Fruit fly (Drosophila melanogaster) whole organism, embryonic: Measurements from ENCODE around the gene PolG2.

Experiments
- Ada2b ChIP-seq: fragments of 200-800 bp; sonication (Bioruptor generic); IDR thresholded peaks from 2 replicates; pipeline ENCODE4 v1.3.6; 2022; ENCODE audit warnings: missing biosample characterization, missing genetic modification characterization
- B-H2 ChIP-seq: fragments of 200-800 bp; sonication (Bioruptor generic); optimal IDR thresholded peaks from 2 replicates; lab custom pipeline; 2018; ENCODE audit warnings: missing biosample characterization, mild to moderate bottlenecking, missing genetic modification characterization
- BtbVII ChIP-seq: fragments of 200-800 bp; sonication (Bioruptor generic); optimal IDR thresholded peaks from 3 replicates; lab custom pipeline; 2017; ENCODE audit warnings: missing biosample characterization, mild to moderate bottlenecking, missing genetic modification characterization
- CG10462 ChIP-seq: fragments of 200-800 bp; sonication (Bioruptor generic); optimal IDR thresholded peaks from 2 replicates; lab custom pipeline; 2016; ENCODE audit warnings: missing biosample characterization, missing genetic modification characterization
- CG11398 ChIP-seq: fragments of 200-800 bp; sonication (Bioruptor generic); optimal IDR thresholded peaks from 2 replicates; lab custom pipeline; 2016; ENCODE audit warnings: missing biosample characterization, missing genetic modification characterization
- CG11723 ChIP-seq: fragments of 200-800 bp; sonication (Bioruptor generic); optimal IDR thresholded peaks from 2 replicates; lab custom pipeline; 2017; ENCODE audit warnings: missing biosample characterization, mild to moderate bottlenecking, missing genetic modification characterization
- CG13296 ChIP-seq: fragments of 200-800 bp; sonication (Bioruptor generic); optimal IDR thresholded peaks from 3 replicates; lab custom pipeline; 2018; ENCODE audit warnings: missing biosample characterization, mild to moderate bottlenecking, missing genetic modification characterization
- CG14860 ChIP-seq: fragments of 200-800 bp; sonication (Bioruptor generic); IDR thresholded peaks from 3 replicates; pipeline ENCODE4 v1.3.6; 2022; ENCODE audit warnings: missing biosample characterization, missing genetic modification characterization; ENCODE audit not compliant: partially characterized antibody
- CG15073 ChIP-seq: fragments of 200-800 bp; sonication (Bioruptor generic); optimal IDR thresholded peaks from 2 replicates; lab custom pipeline; 2016; ENCODE audit warnings: missing biosample characterization, missing genetic modification characterization
- CG18262 ChIP-seq: fragments of 200-800 bp; optimal IDR thresholded peaks from 3 replicates; lab custom pipeline; 2019; ENCODE audit warnings: missing biosample characterization, mild to moderate bottlenecking, missing genetic modification characterization, moderate library complexity
- CG18764 ChIP-seq: fragments of 200-800 bp; sonication (Bioruptor generic); optimal IDR thresholded peaks from 3 replicates; lab custom pipeline; 2016; ENCODE audit warnings: missing biosample characterization, missing genetic modification characterization
- CG2120 ChIP-seq: fragments of 200-800 bp; sonication (Bioruptor generic); optimal IDR thresholded peaks from 3 replicates; lab custom pipeline; 2016; ENCODE audit warnings: missing biosample characterization, missing genetic modification characterization
- CG34422 ChIP-seq: fragments of 200-800 bp; sonication (Bioruptor generic); IDR thresholded peaks from 3 replicates; pipeline ENCODE4 v1.3.6; 2022; ENCODE audit warnings: missing biosample characterization, missing genetic modification characterization
- CG4282 ChIP-seq: fragments of 200-800 bp; sonication (Bioruptor generic); optimal IDR thresholded peaks from 2 replicates; lab custom pipeline; 2016; ENCODE audit warnings: missing biosample characterization, missing genetic modification characterization
- CG4360 ChIP-seq: fragments of 200-800 bp; sonication (Bioruptor generic); IDR thresholded peaks from 2 replicates; pipeline ENCODE4 v1.3.6; 2022; ENCODE audit warnings: missing biosample characterization, missing genetic modification characterization
- CG5953 ChIP-seq: fragments of 200-800 bp; sonication (Bioruptor generic); IDR thresholded peaks from 2 replicates; pipeline ENCODE4 v1.3.6; 2022; ENCODE audit warnings: missing biosample characterization, missing genetic modification characterization
- CG7372 ChIP-seq: fragments of 200-800 bp; sonication (Bioruptor generic); IDR thresholded peaks from 2 replicates; pipeline ENCODE4 v1.3.6; 2022; ENCODE audit warnings: missing biosample characterization, missing genetic modification characterization
- CG7987 ChIP-seq: fragments of 200-800 bp; sonication (Bioruptor generic); optimal IDR thresholded peaks from 2 replicates; lab custom pipeline; 2018; ENCODE audit warnings: missing biosample characterization, mild to moderate bottlenecking, missing genetic modification characterization, moderate library complexity
- CG9215 ChIP-seq: fragments of 200-800 bp; sonication (Bioruptor generic); IDR thresholded peaks from 2 replicates; pipeline ENCODE4 v1.3.6; 2022; ENCODE audit warnings: missing biosample characterization, missing genetic modification characterization
- Camta ChIP-seq: fragments of 200-800 bp; sonication (Bioruptor generic); optimal IDR thresholded peaks from 2 replicates; lab custom pipeline; 2016; ENCODE audit warnings: missing biosample characterization, missing genetic modification characterization
- CoRest ChIP-seq: fragments of 200-800 bp; sonication (Bioruptor generic); optimal IDR thresholded peaks from 3 replicates; lab custom pipeline; 2018; ENCODE audit warnings: missing biosample characterization, mild to moderate bottlenecking, missing genetic modification characterization, moderate library complexity
- Dad ChIP-seq: fragments of 200-800 bp; sonication (Bioruptor generic); optimal IDR thresholded peaks from 3 replicates; lab custom pipeline; 2016; ENCODE audit warnings: missing biosample characterization, missing genetic modification characterization
- Deaf1 ChIP-seq: fragments of 200-800 bp; optimal IDR thresholded peaks from 3 replicates; lab custom pipeline; 2019; ENCODE audit warnings: missing biosample characterization, mild to moderate bottlenecking, missing genetic modification characterization, moderate library complexity
- Eip74EF ChIP-seq, 2 experiments: fragments of 200-800 bp in 1 of 2; fragments of >200 bp in 1 of 2; sonication (Bioruptor generic) in 1 of 2; optimal IDR thresholded peaks; 2 replicates each; lab custom pipeline; 2017 to 2019; ENCODE audit warnings: missing biosample characterization in 2 of 2, missing genetic modification characterization in 2 of 2, mild to moderate bottlenecking in 1 of 2, moderate library complexity in 1 of 2
- Elba2 ChIP-seq: fragments of 200-800 bp; sonication (Bioruptor generic); optimal IDR thresholded peaks from 3 replicates; lab custom pipeline; 2016; ENCODE audit warnings: missing biosample characterization, missing genetic modification characterization
- H2.0 ChIP-seq: fragments of 200-800 bp; sonication (Bioruptor generic); IDR thresholded peaks from 2 replicates; pipeline ENCODE4 v1.3.6; 2022; ENCODE audit warnings: missing biosample characterization, missing genetic modification characterization
- HLH3B ChIP-seq: fragments of 200-800 bp; sonication (Bioruptor generic); IDR thresholded peaks from 2 replicates; pipeline ENCODE4 v1.3.6; 2022; ENCODE audit warnings: missing biosample characterization, missing genetic modification characterization
- HLH54F ChIP-seq: fragments of 200-800 bp; sonication (Bioruptor generic); optimal IDR thresholded peaks from 3 replicates; lab custom pipeline; 2016; ENCODE audit warnings: missing biosample characterization, missing genetic modification characterization
- HmgZ ChIP-seq: fragments of 200-800 bp; sonication (Bioruptor generic); optimal IDR thresholded peaks from 2 replicates; lab custom pipeline; 2018; ENCODE audit warnings: missing biosample characterization, mild to moderate bottlenecking, missing genetic modification characterization
- MBD-R2 ChIP-seq: fragments of 200-800 bp; sonication (Bioruptor generic); IDR thresholded peaks from 2 replicates; pipeline ENCODE4 v1.3.6; 2022; ENCODE audit warnings: missing biosample characterization, missing genetic modification characterization
- Med ChIP-seq: fragments of 200-800 bp; sonication (Bioruptor generic); peaks from one replicate; lab custom pipeline; 2016; ENCODE audit warnings: missing biosample characterization, missing genetic modification characterization, mild to moderate bottlenecking, inconsistent platforms, moderate library complexity
- NC2α ChIP-seq: fragments of 200-800 bp; sonication (Bioruptor generic); optimal IDR thresholded peaks from 2 replicates; lab custom pipeline; 2016; ENCODE audit warnings: missing biosample characterization, missing genetic modification characterization
- NK7.1 ChIP-seq: fragments of 200-800 bp; sonication (Bioruptor generic); optimal IDR thresholded peaks from 3 replicates; lab custom pipeline; 2016; ENCODE audit warnings: missing biosample characterization, missing genetic modification characterization
- Sry-β ChIP-seq: fragments of 200-800 bp; sonication (Bioruptor generic); optimal IDR thresholded peaks from 2 replicates; lab custom pipeline; 2018; ENCODE audit warnings: missing biosample characterization, mild to moderate bottlenecking, missing genetic modification characterization, moderate library complexity
- Sry-δ ChIP-seq: fragments of 200-800 bp; sonication (Bioruptor generic); optimal IDR thresholded peaks from 2 replicates; lab custom pipeline; 2016; ENCODE audit warnings: missing biosample characterization, missing genetic modification characterization
- Usf ChIP-seq: fragments of 200-800 bp; sonication (Bioruptor generic); optimal IDR thresholded peaks from 2 replicates; lab custom pipeline; 2017; ENCODE audit warnings: missing genotype, missing biosample characterization, missing genetic modification characterization
- Xbp1 ChIP-seq: fragments of 200-800 bp; sonication (Bioruptor generic); optimal IDR thresholded peaks from 3 replicates; lab custom pipeline; 2016; ENCODE audit warnings: missing biosample characterization, mild to moderate bottlenecking, missing genetic modification characterization
- dmrt99B ChIP-seq: fragments of 200-800 bp; sonication (Bioruptor generic); optimal IDR thresholded peaks from 2 replicates; lab custom pipeline; 2018; ENCODE audit warnings: missing biosample characterization, mild to moderate bottlenecking, missing genetic modification characterization, moderate library complexity
- dysf ChIP-seq: fragments of 200-800 bp; sonication (Bioruptor generic); IDR thresholded peaks from 3 replicates; pipeline ENCODE4 v1.3.6; 2022; ENCODE audit warnings: missing biosample characterization, missing genetic modification characterization
- hbn ChIP-seq: fragments of 200-800 bp; sonication (Bioruptor generic); IDR thresholded peaks from 2 replicates; pipeline ENCODE4 v1.3.6; 2022; ENCODE audit warnings: missing biosample characterization, missing genetic modification characterization; ENCODE audit not compliant: partially characterized antibody
- kah ChIP-seq: fragments of 200-800 bp; sonication (Bioruptor generic); optimal IDR thresholded peaks from 2 replicates; lab custom pipeline; 2018; ENCODE audit warnings: missing biosample characterization, mild to moderate bottlenecking, missing genetic modification characterization
- klu ChIP-seq: fragments of 200-800 bp; sonication (Bioruptor generic); IDR thresholded peaks from 2 replicates; pipeline ENCODE4 v1.3.6; 2022; ENCODE audit warnings: missing biosample characterization, missing genetic modification characterization
- mam ChIP-seq: fragments of 200-800 bp; sonication (Bioruptor generic); optimal IDR thresholded peaks from 3 replicates; lab custom pipeline; 2016; ENCODE audit warnings: missing biosample characterization, missing genetic modification characterization
- odd ChIP-seq: fragments of 200-800 bp; sonication (Bioruptor generic); optimal IDR thresholded peaks from 2 replicates; lab custom pipeline; 2017; ENCODE audit warnings: missing biosample characterization, mild to moderate bottlenecking, missing genetic modification characterization
- pita ChIP-seq: fragments of 200-800 bp; sonication (Bioruptor generic); optimal IDR thresholded peaks from 2 replicates; lab custom pipeline; 2017; ENCODE audit warnings: missing biosample characterization, mild to moderate bottlenecking, missing genetic modification characterization
- pros ChIP-seq: fragments of 200-800 bp; sonication (Bioruptor generic); optimal IDR thresholded peaks from 3 replicates; lab custom pipeline; 2019; ENCODE audit warnings: missing biosample characterization, mild to moderate bottlenecking, missing genetic modification characterization, moderate library complexity
- tll ChIP-seq, 2 experiments: fragments of 200-800 bp in 1 of 2; fragments of >200 bp in 1 of 2; sonication (Bioruptor generic) in 1 of 2; optimal IDR thresholded peaks; 2 replicates each; lab custom pipeline; 2017 to 2019; ENCODE audit warnings: missing biosample characterization in 2 of 2, missing genetic modification characterization in 2 of 2, mild to moderate bottlenecking in 1 of 2, moderate library complexity in 1 of 2
- unc-4 ChIP-seq: fragments of 200-800 bp; sonication (Bioruptor generic); IDR thresholded peaks from 2 replicates; pipeline ENCODE4 v1.3.6; 2022; ENCODE audit warnings: missing biosample characterization, missing genetic modification characterization; ENCODE audit not compliant: partially characterized antibody
- unpg ChIP-seq: fragments of 200-800 bp; sonication (Bioruptor generic); optimal IDR thresholded peaks from 3 replicates; lab custom pipeline; 2018; ENCODE audit warnings: missing biosample characterization, mild to moderate bottlenecking, missing genetic modification characterization, moderate library complexity
- z ChIP-seq: fragments of 200-800 bp; sonication (Bioruptor generic); IDR thresholded peaks from 3 replicates; pipeline ENCODE4 v1.3.6; 2022; ENCODE audit warnings: missing biosample characterization, missing genetic modification characterization

PolG2 gene

DNA sequence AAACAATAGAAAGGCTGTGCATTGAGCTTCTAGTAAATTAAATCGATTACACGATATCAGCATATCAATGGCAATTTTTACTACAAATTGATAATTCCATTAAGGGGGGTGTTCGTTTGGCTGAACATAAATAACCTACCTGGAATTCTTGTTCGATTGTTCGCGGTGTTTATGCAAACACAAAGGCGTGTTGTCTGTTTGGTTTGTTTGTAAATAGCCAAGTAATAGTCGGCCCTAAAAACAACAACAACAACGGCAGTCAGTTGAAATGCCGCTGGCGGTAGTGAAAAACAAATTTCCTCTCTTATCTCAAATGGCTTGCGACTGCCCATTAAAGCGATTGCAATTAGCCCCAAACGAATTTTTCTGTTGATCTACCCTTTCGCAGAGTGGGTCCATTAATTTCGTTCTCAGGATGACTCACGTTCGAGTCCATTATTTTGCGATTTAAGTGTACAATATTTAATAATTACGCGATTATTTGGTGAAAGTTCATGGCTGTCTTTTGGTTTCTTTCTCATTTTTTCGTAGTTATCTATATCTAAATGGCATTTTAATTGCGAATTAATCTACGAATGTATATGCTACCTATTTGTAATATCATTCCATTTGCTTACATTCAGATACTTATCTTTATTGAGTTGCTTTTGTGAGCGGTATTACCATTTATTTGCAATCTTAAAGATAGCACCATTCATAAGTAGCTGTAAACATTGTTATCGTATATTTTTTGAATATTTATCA lies 5.9 kb upstream of the PolG2 start (continued):
- TF ChIP-seq Deaf1 (tag; lab: Kevin White, UChicago) (no peak), Usf (no peak), CG15073 (GFP tag; lab: Kevin White, UChicago) (no peak), CG14860 (no peak), CoRest (tag; lab: Kevin White, UChicago) (peak; percentile 10), CG7987 (GFP tag; lab: Kevin White, UChicago) (no peak), CG34422 (GFP tag; lab: Robert Waterston, UW) (no peak; the same call in 2 of the 3 replicates), CG18262 (tag; lab: Kevin White, UChicago) (peak; percentile 38), B-H2 (GFP tag; lab: Kevin White, UChicago) (no peak), Med (GFP tag; lab: Kevin White, UChicago) (peak; percentile 77), mam (peak; percentile 35), kah (no peak), CG4282 (no peak), CG11723 (GFP tag; lab: Kevin White, UChicago) (no peak), unc-4 (no peak), pros (no peak), BtbVII (GFP tag; lab: Kevin White, UChicago) (no peak), Dad (GFP tag; lab: Kevin White, UChicago) (no peak), z (GFP tag; lab: Robert Waterston, UW) (no peak), hbn (GFP tag; lab: Robert Waterston, UW) (no peak), CG4360 (GFP tag; lab: Robert Waterston, UW) (peak; percentile 78), NK7.1 (GFP tag; lab: Kevin White, UChicago) (peak; percentile 4), pita (GFP tag; lab: Kevin White, UChicago) (no peak), klu (GFP tag; lab: Robert Waterston, UW) (no peak), Sry-δ (GFP tag; lab: Kevin White, UChicago) (no peak), H2.0 (no peak), dysf (peak; percentile 57; the same call in 1 of the 3 replicates), unpg (GFP tag; lab: Kevin White, UChicago) (no peak), Elba2 (no peak), CG11398 (GFP tag; lab: Kevin White, UChicago) (peak; percentile 40), NC2α (GFP tag; lab: Kevin White, UChicago) (peak; percentile 5), tll (GFP tag; optimal IDR thresholded peaks at IDR 0.05; lab: Kevin White, UChicago) (peak in 1 of 2 experiments; percentile 35), CG5953 (no peak), MBD-R2 (no peak), HLH3B (peak; percentile 12; the same call in 1 of the 2 replicates), HmgZ (tag; lab: Kevin White, UChicago) (no peak), CG9215 (no peak), CG7372 (GFP tag; lab: Robert Waterston, UW) (no peak), Ada2b (GFP tag; lab: Robert Waterston, UW) (no peak), CG13296 (GFP tag; lab: Kevin White, UChicago) (peak; percentile 67), odd (GFP tag; lab: Kevin White, UChicago) (no peak), CG10462 (GFP tag; lab: Kevin White, UChicago) (peak; percentile 2), Sry-β (GFP tag; lab: Kevin White, UChicago) (no peak), Camta (GFP tag; lab: Kevin White, UChicago) (peak; percentile 10), Eip74EF (GFP tag; optimal IDR thresholded peaks at IDR 0.05; lab: Kevin White, UChicago) (no peak), CG18764 (no peak), HLH54F (GFP tag; lab: Kevin White, UChicago) (no peak), Xbp1 (peak; percentile 2), CG2120 (GFP tag; lab: Kevin White, UChicago) (peak; percentile 35), dmrt99B (tag; lab: Kevin White, UChicago) (peak; percentile 37)
